Worm (Caenorhabditis elegans) whole organism, L3 larva: ENCODE data around the gene Y82E9BR.18.
A peak's percentile ranks its signal among the peaks of the same experiment; 100 is the strongest.

Source experiments
- R02D3.7 ChIP-seq: fragments of 150-350 bp; optimal IDR thresholded peaks from 2 replicates; lab custom pipeline; 2014; ENCODE audit warnings: missing biosample characterization, missing genetic modification characterization
- ZK546.5 ChIP-seq: sonication (generic microtip); optimal IDR thresholded peaks from 2 replicates; lab custom pipeline; 2017; ENCODE audit warnings: missing biosample characterization, missing genetic modification characterization
- aly-2 ChIP-seq: fragments of 150-350 bp; optimal IDR thresholded peaks from 2 replicates; lab custom pipeline; 2014; ENCODE audit warnings: missing biosample characterization, missing genetic modification characterization
- ama-1 ChIP-seq: fragments of 150-350 bp; optimal IDR thresholded peaks from 2 replicates; lab custom pipeline; 2018
- ceh-16 ChIP-seq: sonication (generic microtip); optimal IDR thresholded peaks from 2 replicates; lab custom pipeline; 2017; ENCODE audit warnings: missing biosample characterization, missing genetic modification characterization
- ceh-28 ChIP-seq: fragments of 150-350 bp; optimal IDR thresholded peaks from 2 replicates; lab custom pipeline; 2014; ENCODE audit warnings: missing biosample characterization, missing genetic modification reagents, missing genetic modification characterization
- ceh-82 ChIP-seq: fragments of 150-350 bp; optimal IDR thresholded peaks from 2 replicates; lab custom pipeline; 2014; ENCODE audit warnings: missing biosample characterization, missing genetic modification characterization
- ceh-9 ChIP-seq: sonication (generic microtip); optimal IDR thresholded peaks from 2 replicates; lab custom pipeline; 2018; ENCODE audit warnings: missing biosample characterization, missing genetic modification characterization
- daf-12 ChIP-seq: fragments of 150-350 bp; optimal IDR thresholded peaks from 2 replicates; lab custom pipeline; 2014; ENCODE audit warnings: missing biosample characterization, missing genetic modification reagents, missing genetic modification characterization
- egl-27 ChIP-seq: sonication (generic microtip); optimal IDR thresholded peaks from 4 replicates; lab custom pipeline; 2017; ENCODE audit warnings: missing biosample characterization, missing genetic modification reagents, missing genetic modification characterization
- elt-1 ChIP-seq: fragments of 150-350 bp; optimal IDR thresholded peaks from 2 replicates; lab custom pipeline; 2014; ENCODE audit warnings: missing biosample characterization, missing genetic modification characterization
- elt-2 ChIP-seq: sonication (generic microtip); optimal IDR thresholded peaks from 2 replicates; lab custom pipeline; 2016; ENCODE audit warnings: missing genetic modification reagents, mild to moderate bottlenecking, missing genetic modification characterization, missing compliant biosample characterization
- elt-3 ChIP-seq, 3 experiments: fragments of 150-350 bp in 1 of 3; sonication (generic microtip) in 2 of 3; optimal IDR thresholded peaks; 2 replicates in 2 of 3; 4 replicates in 1 of 3; lab custom pipeline; 2014 to 2017; ENCODE audit warnings: missing biosample characterization in 3 of 3, missing genetic modification characterization in 3 of 3
- eor-1 ChIP-seq, 2 experiments: fragments of 150-350 bp; optimal IDR thresholded peaks; 2 replicates each; lab custom pipeline; 2014 to 2018; ENCODE audit warnings: missing biosample characterization in 2 of 2, missing genetic modification characterization in 2 of 2
- fkh-10 ChIP-seq: sonication (generic microtip); optimal IDR thresholded peaks from 2 replicates; lab custom pipeline; 2017; ENCODE audit warnings: missing biosample characterization, missing genetic modification reagents, missing genetic modification characterization
- fos-1 ChIP-seq: fragments of 150-350 bp; optimal IDR thresholded peaks from 2 replicates; lab custom pipeline; 2014; ENCODE audit warnings: missing biosample characterization, missing genetic modification characterization
- jun-1 ChIP-seq: fragments of 150-350 bp; optimal IDR thresholded peaks from 2 replicates; lab custom pipeline; 2014; ENCODE audit warnings: missing biosample characterization, missing genetic modification reagents, missing genetic modification characterization
- lin-15B ChIP-seq: fragments of 150-350 bp; optimal IDR thresholded peaks from 2 replicates; lab custom pipeline; 2014; ENCODE audit warnings: missing biosample characterization, missing genetic modification characterization
- lin-39 ChIP-seq: fragments of 150-350 bp; optimal IDR thresholded peaks from 2 replicates; lab custom pipeline; 2018; ENCODE audit warnings: missing biosample characterization, missing genetic modification reagents, missing genetic modification characterization
- lsy-12 ChIP-seq: sonication (generic microtip); optimal IDR thresholded peaks from 2 replicates; lab custom pipeline; 2016; ENCODE audit warnings: mild to moderate bottlenecking, missing genetic modification characterization, missing compliant biosample characterization
- mdl-1 ChIP-seq: fragments of 150-350 bp; optimal IDR thresholded peaks from 2 replicates; lab custom pipeline; 2014; ENCODE audit warnings: missing biosample characterization, missing genetic modification characterization
- mml-1 ChIP-seq: fragments of 150-350 bp; sonication (generic microtip); optimal IDR thresholded peaks from 3 replicates; lab custom pipeline; 2014; ENCODE audit warnings: missing biosample characterization, missing genetic modification characterization
- nfya-1 ChIP-seq: sonication (generic microtip); optimal IDR thresholded peaks from 2 replicates; lab custom pipeline; 2017; ENCODE audit warnings: missing genetic modification characterization, mild to moderate bottlenecking, missing compliant biosample characterization, antibody characterized with exemption, moderate library complexity; ENCODE audit not compliant: insufficient read depth
- nhr-11 ChIP-seq: fragments of 150-350 bp; optimal IDR thresholded peaks from 2 replicates; lab custom pipeline; 2014; ENCODE audit warnings: missing biosample characterization, missing genetic modification characterization
- nhr-12 ChIP-seq: fragments of 150-350 bp; optimal IDR thresholded peaks from 2 replicates; lab custom pipeline; 2014; ENCODE audit warnings: missing biosample characterization, missing genetic modification characterization
- nhr-23 ChIP-seq: fragments of 150-350 bp; optimal IDR thresholded peaks from 2 replicates; lab custom pipeline; 2014; ENCODE audit warnings: missing biosample characterization, missing genetic modification reagents, missing genetic modification characterization
- nhr-237 ChIP-seq: fragments of 150-350 bp; optimal IDR thresholded peaks from 2 replicates; lab custom pipeline; 2014; ENCODE audit warnings: missing biosample characterization, missing genetic modification characterization
- nhr-25 ChIP-seq: sonication (generic microtip); optimal IDR thresholded peaks from 2 replicates; lab custom pipeline; 2017; ENCODE audit warnings: missing biosample characterization, missing genetic modification characterization
- nhr-28 ChIP-seq: fragments of 150-350 bp; optimal IDR thresholded peaks from 2 replicates; lab custom pipeline; 2014; ENCODE audit warnings: missing biosample characterization, missing genetic modification characterization
- nhr-43 ChIP-seq: sonication (generic microtip); optimal IDR thresholded peaks from 2 replicates; lab custom pipeline; 2016; ENCODE audit warnings: mild to moderate bottlenecking, missing genetic modification characterization, missing compliant biosample characterization; ENCODE audit not compliant: poor library complexity, severe bottlenecking
- nhr-67 ChIP-seq: fragments of 150-350 bp; optimal IDR thresholded peaks from 2 replicates; lab custom pipeline; 2014; ENCODE audit warnings: missing biosample characterization, missing genetic modification characterization
- nhr-76 ChIP-seq: fragments of 150-350 bp; sonication (generic microtip); optimal IDR thresholded peaks from 5 replicates; lab custom pipeline; 2014; ENCODE audit warnings: missing biosample characterization, missing genetic modification characterization
- nhr-77 ChIP-seq: fragments of 150-350 bp; optimal IDR thresholded peaks from 2 replicates; lab custom pipeline; 2014; ENCODE audit warnings: missing biosample characterization, missing genetic modification characterization
- pha-4 ChIP-seq: fragments of 150-350 bp; optimal IDR thresholded peaks from 2 replicates; lab custom pipeline; 2014; ENCODE audit warnings: missing biosample characterization, missing genetic modification reagents, missing genetic modification characterization
- pqm-1 ChIP-seq: fragments of 150-350 bp; optimal IDR thresholded peaks from 2 replicates; lab custom pipeline; 2017; ENCODE audit warnings: missing biosample characterization, missing genetic modification characterization, inconsistent platforms
- sea-2 ChIP-seq: fragments of 150-350 bp; sonication (generic microtip); optimal IDR thresholded peaks from 4 replicates; lab custom pipeline; 2014; ENCODE audit warnings: missing biosample characterization, missing genetic modification reagents, missing genetic modification characterization
- snpc-4 ChIP-seq: fragments of 150-350 bp; optimal IDR thresholded peaks from 2 replicates; lab custom pipeline; 2014; ENCODE audit warnings: missing biosample characterization, missing genetic modification characterization
- tbx-2 ChIP-seq: sonication (generic microtip); optimal IDR thresholded peaks from 2 replicates; lab custom pipeline; 2016; ENCODE audit warnings: mild to moderate bottlenecking, missing genetic modification characterization, missing compliant biosample characterization
- unc-39 ChIP-seq: sonication (generic microtip); optimal IDR thresholded peaks from 4 replicates; lab custom pipeline; 2017; ENCODE audit warnings: missing biosample characterization, missing genetic modification characterization
- unc-62 ChIP-seq: fragments of 150-350 bp; sonication (generic microtip); optimal IDR thresholded peaks from 4 replicates; lab custom pipeline; 2014; ENCODE audit warnings: missing biosample characterization, missing genetic modification reagents, missing genetic modification characterization
- zag-1 ChIP-seq: fragments of 150-350 bp; optimal IDR thresholded peaks from 2 replicates; lab custom pipeline; 2014; ENCODE audit warnings: missing biosample characterization, missing genetic modification characterization
- ztf-4 ChIP-seq: fragments of 150-350 bp; optimal IDR thresholded peaks from 2 replicates; lab custom pipeline; 2014; ENCODE audit warnings: missing biosample characterization, missing genetic modification characterization

The Y82E9BR.18 gene

DNA sequence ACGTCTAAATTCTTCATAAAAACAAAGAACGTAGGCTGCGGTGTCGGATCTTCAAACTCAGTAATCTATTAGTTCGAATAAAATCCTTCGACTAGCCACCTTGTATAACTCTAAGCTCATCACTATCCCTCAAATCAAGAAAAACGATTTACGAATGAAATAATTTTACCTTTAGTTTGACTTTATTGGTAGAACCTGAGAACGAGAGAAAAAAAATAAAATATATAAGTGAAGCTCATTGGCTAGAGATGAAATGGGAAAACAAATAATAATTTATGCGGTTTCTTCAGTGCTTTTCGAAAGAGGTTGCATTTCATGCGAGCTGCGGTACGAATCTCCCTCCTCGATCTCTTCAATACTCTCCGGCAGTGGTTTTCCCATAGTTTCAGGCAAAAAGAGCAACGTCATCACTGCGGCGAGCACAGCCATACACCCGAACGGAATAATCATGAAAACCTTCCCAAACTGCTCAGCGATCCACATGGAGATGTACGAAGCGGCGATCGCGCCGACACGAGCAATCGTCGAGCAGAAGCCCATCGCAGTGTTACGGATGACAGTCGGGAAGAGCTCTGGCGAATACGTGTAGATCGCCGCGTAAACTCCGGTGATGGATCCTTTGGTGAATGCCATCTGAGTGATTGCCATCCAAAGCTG is 63.5 kb downstream of the Y82E9BR.18 start:
- TF ChIP-seq ceh-9 (no peak), nhr-12 (tag; lab: Kevin White, UChicago) (no peak), fos-1 (tag; lab: Kevin White, UChicago) (peak; percentile 75), ama-1 (lab: Kevin White, UChicago) (peak; percentile 80), aly-2 (peak; percentile 84), nhr-23 (tag; lab: Kevin White, UChicago) (peak; percentile 26), pqm-1 (tag; lab: Kevin White, UChicago) (peak; percentile 67), unc-62 (GFP tag; lab: Kevin White, UChicago) (peak; percentile 19), R02D3.7 (tag; lab: Kevin White, UChicago) (peak; percentile 51), pha-4 (tag; lab: Kevin White, UChicago) (peak; percentile 64), tbx-2 (tag; lab: Kevin White, UChicago) (peak; percentile 26), zag-1 (tag; lab: Kevin White, UChicago) (peak; percentile 12), ZK546.5 (tag; lab: Kevin White, UChicago) (peak; percentile 57), nhr-28 (tag; lab: Kevin White, UChicago) (peak; percentile 18), elt-1 (tag; lab: Kevin White, UChicago) (no peak), egl-27 (tag; lab: Kevin White, UChicago) (no peak), nfya-1 (tag; lab: Kevin White, UChicago) (peak; percentile 31), fkh-10 (GFP tag; lab: Kevin White, UChicago) (no peak), elt-2 (tag; lab: Kevin White, UChicago) (peak; percentile 59), nhr-237 (tag; lab: Kevin White, UChicago) (no peak), lin-39 (tag; lab: Kevin White, UChicago) (peak; percentile 16), lsy-12 (peak; percentile 88), nhr-76 (tag; lab: Kevin White, UChicago) (no peak), eor-1 (tag; optimal IDR thresholded peaks at IDR 0.05; lab: Kevin White, UChicago) (no peak), ceh-28 (tag; lab: Kevin White, UChicago) (peak; percentile 67), nhr-43 (peak; percentile 82), nhr-25 (tag; lab: Kevin White, UChicago) (peak; percentile 9), unc-39 (tag; lab: Kevin White, UChicago) (no peak), jun-1 (tag; lab: Kevin White, UChicago) (peak; percentile 59)

DNA sequence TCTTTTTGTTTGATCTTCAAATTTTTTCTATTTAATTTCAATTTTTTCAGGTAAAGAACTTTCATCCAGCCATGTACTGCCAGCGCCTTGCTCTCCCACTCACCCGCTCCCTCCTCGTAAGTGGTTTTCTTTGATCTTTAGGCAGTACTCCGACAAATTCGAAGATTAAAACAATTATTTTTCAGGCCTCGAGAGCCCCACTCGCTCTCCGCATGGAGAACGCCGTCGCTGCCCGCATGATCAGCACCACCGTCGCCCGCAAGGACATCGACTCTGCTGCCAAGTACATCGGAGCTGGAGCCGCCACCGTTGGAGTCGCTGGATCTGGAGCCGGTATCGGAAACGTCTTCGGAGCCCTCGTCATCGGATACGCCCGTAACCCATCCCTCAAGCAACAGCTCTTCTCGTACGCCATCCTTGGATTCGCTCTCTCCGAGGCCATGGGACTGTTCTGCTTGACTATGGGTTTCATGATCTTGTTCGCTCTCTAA is 64.1 kb downstream of the Y82E9BR.18 start, which contains the start of gene Y82E9BR.3:
Gene Y82E9BR.3, plus strand, starts transcription at position 51 of the 491 bp plus-strand sequence.
- TF ChIP-seq egl-27 (tag; lab: Kevin White, UChicago): no peak
- TF ChIP-seq unc-39 (tag; lab: Kevin White, UChicago): no peak
- TF ChIP-seq nhr-43: no peak
- no peak for TF ChIP-seq fkh-10 (GFP tag; lab: Kevin White, UChicago)
- no peak for TF ChIP-seq sea-2
- no peak for TF ChIP-seq ZK546.5 (tag; lab: Kevin White, UChicago)
- no peak for TF ChIP-seq fos-1 (tag; lab: Kevin White, UChicago)
- no peak for TF ChIP-seq ztf-4 (tag; lab: Kevin White, UChicago)
- no peak for TF ChIP-seq mml-1 (tag; lab: Kevin White, UChicago)
- TF ChIP-seq elt-3 (tag; optimal IDR thresholded peaks at IDR 0.05; lab: Kevin White, UChicago): no peak
- no peak for TF ChIP-seq nhr-77 (tag; lab: Kevin White, UChicago)
- no peak for TF ChIP-seq nhr-237 (tag; lab: Kevin White, UChicago)
- TF ChIP-seq lsy-12: no peak
- no peak for TF ChIP-seq nfya-1 (tag; lab: Kevin White, UChicago)
- no peak for TF ChIP-seq nhr-76 (tag; lab: Kevin White, UChicago)
- no peak for TF ChIP-seq daf-12 (tag; lab: Kevin White, UChicago)
- TF ChIP-seq elt-1 (tag; lab: Kevin White, UChicago): no peak
- no peak for TF ChIP-seq jun-1 (tag; lab: Kevin White, UChicago)
- no peak for TF ChIP-seq eor-1 (tag; optimal IDR thresholded peaks at IDR 0.05; lab: Kevin White, UChicago)
- TF ChIP-seq elt-2 (tag; lab: Kevin White, UChicago): no peak

DNA sequence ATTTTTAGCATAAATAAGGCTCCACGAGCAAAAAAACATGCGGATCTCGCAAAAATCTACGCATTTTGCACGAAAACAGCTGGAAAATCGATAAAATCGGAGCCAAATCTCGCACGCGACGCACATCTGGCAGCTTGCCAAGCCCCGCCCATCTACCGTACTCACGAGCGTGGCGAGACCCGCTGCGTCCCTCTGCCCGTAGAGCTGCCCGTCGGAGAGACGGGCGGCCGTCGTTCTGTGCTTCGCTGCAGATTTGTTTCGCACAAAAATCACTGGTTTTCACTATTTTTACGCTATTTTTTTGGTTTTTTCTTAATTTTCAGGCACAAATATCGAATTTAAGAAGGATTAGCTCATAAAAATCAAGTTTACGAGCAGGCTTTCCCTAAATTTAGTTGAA is 64.6 kb downstream of the Y82E9BR.18 start:
- TF ChIP-seq nhr-23 (tag; lab: Kevin White, UChicago) (peak; percentile 91), pha-4 (tag; lab: Kevin White, UChicago) (peak; percentile 94), nhr-77 (tag; lab: Kevin White, UChicago) (no peak), fkh-10 (GFP tag; lab: Kevin White, UChicago) (no peak), egl-27 (tag; lab: Kevin White, UChicago) (peak; percentile 31), lsy-12 (peak; percentile 90), ceh-82 (peak; percentile 3), elt-3 (tag; optimal IDR thresholded peaks at IDR 0.05; lab: Kevin White, UChicago) (peak in 1 of 3 experiments; percentile 58), nhr-67 (tag; lab: Kevin White, UChicago) (no peak), snpc-4 (tag; lab: Kevin White, UChicago) (peak; percentile 86), nfya-1 (tag; lab: Kevin White, UChicago) (peak; percentile 99), ceh-16 (tag; lab: Kevin White, UChicago) (peak; percentile 42), elt-1 (tag; lab: Kevin White, UChicago) (peak; percentile 46), fos-1 (tag; lab: Kevin White, UChicago) (peak; percentile 66), tbx-2 (tag; lab: Kevin White, UChicago) (peak; percentile 55), R02D3.7 (tag; lab: Kevin White, UChicago) (peak; percentile 59), zag-1 (tag; lab: Kevin White, UChicago) (no peak), nhr-28 (tag; lab: Kevin White, UChicago) (no peak), sea-2 (no peak), ZK546.5 (tag; lab: Kevin White, UChicago) (peak; percentile 86), nhr-11 (peak; percentile 47), mml-1 (tag; lab: Kevin White, UChicago) (no peak), lin-39 (tag; lab: Kevin White, UChicago) (peak; percentile 98), mdl-1 (tag; lab: Kevin White, UChicago) (peak; percentile 8), ceh-9 (no peak), unc-39 (tag; lab: Kevin White, UChicago) (no peak), lin-15B (peak; percentile 94), ama-1 (lab: Kevin White, UChicago) (peak; percentile 88), pqm-1 (tag; lab: Kevin White, UChicago) (no peak)
